Worm (Caenorhabditis elegans) whole organism, L3 larva: ENCODE results near the gene fbxc-12.

Experiments used
- R02D3.7 ChIP-seq: fragments of 150-350 bp; optimal IDR thresholded peaks from 2 replicates; lab custom pipeline; 2014; ENCODE audit warnings: missing biosample characterization, missing genetic modification characterization
- aly-2 ChIP-seq: fragments of 150-350 bp; optimal IDR thresholded peaks from 2 replicates; lab custom pipeline; 2014; ENCODE audit warnings: missing biosample characterization, missing genetic modification characterization
- ama-1 ChIP-seq: fragments of 150-350 bp; optimal IDR thresholded peaks from 2 replicates; lab custom pipeline; 2018
- ceh-16 ChIP-seq: sonication (generic microtip); optimal IDR thresholded peaks from 2 replicates; lab custom pipeline; 2017; ENCODE audit warnings: missing biosample characterization, missing genetic modification characterization
- ceh-28 ChIP-seq: fragments of 150-350 bp; optimal IDR thresholded peaks from 2 replicates; lab custom pipeline; 2014; ENCODE audit warnings: missing biosample characterization, missing genetic modification reagents, missing genetic modification characterization
- ceh-82 ChIP-seq: fragments of 150-350 bp; optimal IDR thresholded peaks from 2 replicates; lab custom pipeline; 2014; ENCODE audit warnings: missing biosample characterization, missing genetic modification characterization
- daf-12 ChIP-seq: fragments of 150-350 bp; optimal IDR thresholded peaks from 2 replicates; lab custom pipeline; 2014; ENCODE audit warnings: missing biosample characterization, missing genetic modification reagents, missing genetic modification characterization
- egl-5 ChIP-seq: fragments of 150-350 bp; optimal IDR thresholded peaks from 2 replicates; lab custom pipeline; 2017; ENCODE audit warnings: missing biosample characterization, missing genetic modification reagents, missing genetic modification characterization, inconsistent platforms
- elt-1 ChIP-seq: fragments of 150-350 bp; optimal IDR thresholded peaks from 2 replicates; lab custom pipeline; 2014; ENCODE audit warnings: missing biosample characterization, missing genetic modification characterization
- elt-2 ChIP-seq: sonication (generic microtip); optimal IDR thresholded peaks from 2 replicates; lab custom pipeline; 2016; ENCODE audit warnings: missing genetic modification reagents, mild to moderate bottlenecking, missing genetic modification characterization, missing compliant biosample characterization
- elt-3 ChIP-seq, 3 experiments: fragments of 150-350 bp in 1 of 3; sonication (generic microtip) in 2 of 3; optimal IDR thresholded peaks; 2 replicates in 2 of 3; 4 replicates in 1 of 3; lab custom pipeline; 2014 to 2017; ENCODE audit warnings: missing biosample characterization in 3 of 3, missing genetic modification characterization in 3 of 3
- eor-1 ChIP-seq, 2 experiments: fragments of 150-350 bp; optimal IDR thresholded peaks; 2 replicates each; lab custom pipeline; 2014 to 2018; ENCODE audit warnings: missing biosample characterization in 2 of 2, missing genetic modification characterization in 2 of 2
- fkh-2 ChIP-seq: fragments of 150-350 bp; optimal IDR thresholded peaks from 2 replicates; lab custom pipeline; 2014; ENCODE audit warnings: missing biosample characterization, missing genetic modification reagents, missing genetic modification characterization
- fos-1 ChIP-seq: fragments of 150-350 bp; optimal IDR thresholded peaks from 2 replicates; lab custom pipeline; 2014; ENCODE audit warnings: missing biosample characterization, missing genetic modification characterization
- hmg-11 ChIP-seq: sonication (generic microtip); optimal IDR thresholded peaks from 2 replicates; lab custom pipeline; 2016; ENCODE audit warnings: missing genetic modification characterization, missing compliant biosample characterization
- jun-1 ChIP-seq: fragments of 150-350 bp; optimal IDR thresholded peaks from 2 replicates; lab custom pipeline; 2014; ENCODE audit warnings: missing biosample characterization, missing genetic modification reagents, missing genetic modification characterization
- lin-15B ChIP-seq: fragments of 150-350 bp; optimal IDR thresholded peaks from 2 replicates; lab custom pipeline; 2014; ENCODE audit warnings: missing biosample characterization, missing genetic modification characterization
- lin-39 ChIP-seq: fragments of 150-350 bp; optimal IDR thresholded peaks from 2 replicates; lab custom pipeline; 2018; ENCODE audit warnings: missing biosample characterization, missing genetic modification reagents, missing genetic modification characterization
- lsy-12 ChIP-seq: sonication (generic microtip); optimal IDR thresholded peaks from 2 replicates; lab custom pipeline; 2016; ENCODE audit warnings: mild to moderate bottlenecking, missing genetic modification characterization, missing compliant biosample characterization
- mdl-1 ChIP-seq: fragments of 150-350 bp; optimal IDR thresholded peaks from 2 replicates; lab custom pipeline; 2014; ENCODE audit warnings: missing biosample characterization, missing genetic modification characterization
- nfya-1 ChIP-seq: sonication (generic microtip); optimal IDR thresholded peaks from 2 replicates; lab custom pipeline; 2017; ENCODE audit warnings: missing genetic modification characterization, mild to moderate bottlenecking, missing compliant biosample characterization, antibody characterized with exemption, moderate library complexity; ENCODE audit not compliant: insufficient read depth
- nhr-12 ChIP-seq: fragments of 150-350 bp; optimal IDR thresholded peaks from 2 replicates; lab custom pipeline; 2014; ENCODE audit warnings: missing biosample characterization, missing genetic modification characterization
- nhr-23 ChIP-seq: fragments of 150-350 bp; optimal IDR thresholded peaks from 2 replicates; lab custom pipeline; 2014; ENCODE audit warnings: missing biosample characterization, missing genetic modification reagents, missing genetic modification characterization
- nhr-237 ChIP-seq: fragments of 150-350 bp; optimal IDR thresholded peaks from 2 replicates; lab custom pipeline; 2014; ENCODE audit warnings: missing biosample characterization, missing genetic modification characterization
- nhr-25 ChIP-seq: sonication (generic microtip); optimal IDR thresholded peaks from 2 replicates; lab custom pipeline; 2017; ENCODE audit warnings: missing biosample characterization, missing genetic modification characterization
- nhr-28 ChIP-seq: fragments of 150-350 bp; optimal IDR thresholded peaks from 2 replicates; lab custom pipeline; 2014; ENCODE audit warnings: missing biosample characterization, missing genetic modification characterization
- nhr-43 ChIP-seq: sonication (generic microtip); optimal IDR thresholded peaks from 2 replicates; lab custom pipeline; 2016; ENCODE audit warnings: mild to moderate bottlenecking, missing genetic modification characterization, missing compliant biosample characterization; ENCODE audit not compliant: poor library complexity, severe bottlenecking
- nhr-76 ChIP-seq: fragments of 150-350 bp; sonication (generic microtip); optimal IDR thresholded peaks from 5 replicates; lab custom pipeline; 2014; ENCODE audit warnings: missing biosample characterization, missing genetic modification characterization
- nhr-77 ChIP-seq: fragments of 150-350 bp; optimal IDR thresholded peaks from 2 replicates; lab custom pipeline; 2014; ENCODE audit warnings: missing biosample characterization, missing genetic modification characterization
- pha-4 ChIP-seq: fragments of 150-350 bp; optimal IDR thresholded peaks from 2 replicates; lab custom pipeline; 2014; ENCODE audit warnings: missing biosample characterization, missing genetic modification reagents, missing genetic modification characterization
- pqm-1 ChIP-seq: fragments of 150-350 bp; optimal IDR thresholded peaks from 2 replicates; lab custom pipeline; 2017; ENCODE audit warnings: missing biosample characterization, missing genetic modification characterization, inconsistent platforms
- sea-2 ChIP-seq: fragments of 150-350 bp; sonication (generic microtip); optimal IDR thresholded peaks from 4 replicates; lab custom pipeline; 2014; ENCODE audit warnings: missing biosample characterization, missing genetic modification reagents, missing genetic modification characterization
- skn-1 ChIP-seq: fragments of 150-350 bp; optimal IDR thresholded peaks from 2 replicates; lab custom pipeline; 2014; ENCODE audit warnings: missing biosample characterization, missing genetic modification characterization
- snpc-4 ChIP-seq: fragments of 150-350 bp; optimal IDR thresholded peaks from 2 replicates; lab custom pipeline; 2014; ENCODE audit warnings: missing biosample characterization, missing genetic modification characterization
- tbx-2 ChIP-seq: sonication (generic microtip); optimal IDR thresholded peaks from 2 replicates; lab custom pipeline; 2016; ENCODE audit warnings: mild to moderate bottlenecking, missing genetic modification characterization, missing compliant biosample characterization
- unc-62 ChIP-seq: fragments of 150-350 bp; sonication (generic microtip); optimal IDR thresholded peaks from 4 replicates; lab custom pipeline; 2014; ENCODE audit warnings: missing biosample characterization, missing genetic modification reagents, missing genetic modification characterization
- zag-1 ChIP-seq: fragments of 150-350 bp; optimal IDR thresholded peaks from 2 replicates; lab custom pipeline; 2014; ENCODE audit warnings: missing biosample characterization, missing genetic modification characterization
- ztf-11 ChIP-seq: fragments of 150-350 bp; optimal IDR thresholded peaks from 2 replicates; lab custom pipeline; 2014; ENCODE audit warnings: missing biosample characterization, missing genetic modification characterization
- ztf-4 ChIP-seq: fragments of 150-350 bp; optimal IDR thresholded peaks from 2 replicates; lab custom pipeline; 2014; ENCODE audit warnings: missing biosample characterization, missing genetic modification characterization

Gene fbxc-12

ce11 chrIV:868723-869122 is 36.3 kb upstream of the fbxc-12 start:
- TF ChIP-seq tbx-2 (tag; lab: Kevin White, UChicago), result no peak
- TF ChIP-seq elt-1 (tag; lab: Kevin White, UChicago), result no peak
- TF ChIP-seq mdl-1 (tag; lab: Kevin White, UChicago), result no peak
- no peak for TF ChIP-seq nhr-76
- TF ChIP-seq nhr-28 (tag; lab: Kevin White, UChicago), result no peak
- no peak for TF ChIP-seq jun-1 (tag; lab: Kevin White, UChicago)
- TF ChIP-seq ztf-4 (tag; lab: Kevin White, UChicago), result no peak
- no peak for TF ChIP-seq sea-2 (GFP tag; lab: Kevin White, UChicago)
- TF ChIP-seq lin-39 (tag; lab: Kevin White, UChicago), result no peak
- no peak for TF ChIP-seq nhr-237 (tag; lab: Kevin White, UChicago)
- TF ChIP-seq nhr-12 (tag; lab: Kevin White, UChicago), result no peak
- no peak for TF ChIP-seq elt-3 (tag; optimal IDR thresholded peaks at IDR 0.05; lab: Kevin White, UChicago)
- TF ChIP-seq ceh-82 (tag; lab: Kevin White, UChicago), result no peak
- no peak for TF ChIP-seq unc-62 (GFP tag; lab: Kevin White, UChicago)
- no peak for TF ChIP-seq R02D3.7 (tag; lab: Kevin White, UChicago)
- TF ChIP-seq eor-1 (tag; optimal IDR thresholded peaks at IDR 0.05; lab: Kevin White, UChicago), result no peak
- no peak for TF ChIP-seq skn-1 (tag; lab: Kevin White, UChicago)
- TF ChIP-seq hmg-11 (tag; lab: Kevin White, UChicago), result no peak
- TF ChIP-seq ama-1, result no peak

- no peak for TF ChIP-seq elt-1 (tag; lab: Kevin White, UChicago)
- no peak for TF ChIP-seq ceh-16
- TF ChIP-seq ama-1, result no peak
- TF ChIP-seq fos-1 (tag; lab: Kevin White, UChicago), result no peak
- no peak for TF ChIP-seq snpc-4 (tag; lab: Kevin White, UChicago)
- TF ChIP-seq nfya-1 (tag; lab: Kevin White, UChicago), result no peak
- no peak for TF ChIP-seq mdl-1 (tag; lab: Kevin White, UChicago)
- no peak for TF ChIP-seq skn-1 (tag; lab: Kevin White, UChicago)
- no peak for TF ChIP-seq pqm-1 (tag; lab: Kevin White, UChicago)
- TF ChIP-seq R02D3.7 (tag; lab: Kevin White, UChicago), result no peak
- no peak for TF ChIP-seq tbx-2 (tag; lab: Kevin White, UChicago)
- TF ChIP-seq eor-1 (tag; optimal IDR thresholded peaks at IDR 0.05; lab: Kevin White, UChicago), result no peak
- TF ChIP-seq lin-39 (tag; lab: Kevin White, UChicago), result no peak
- TF ChIP-seq ztf-11 (tag; lab: Kevin White, UChicago), result no peak
- TF ChIP-seq lsy-12 (tag; lab: Kevin White, UChicago), result no peak
- no peak for TF ChIP-seq zag-1 (tag; lab: Kevin White, UChicago)
- no peak for TF ChIP-seq elt-3 (tag; optimal IDR thresholded peaks at IDR 0.05; lab: Kevin White, UChicago)
- TF ChIP-seq fkh-2 (tag; lab: Kevin White, UChicago), result no peak
- TF ChIP-seq, all 47 proteins: peak for 0
Measured at ce11 chrIV:873174-873788, 31.8 kb upstream of the fbxc-12 start.

- TF ChIP-seq lin-15B (tag; lab: Kevin White, UChicago) (peak; percentile 81), pha-4 (tag; lab: Kevin White, UChicago) (peak; percentile 87), ceh-28 (tag; lab: Kevin White, UChicago) (peak; percentile 20), elt-1 (tag; lab: Kevin White, UChicago) (no peak), nhr-28 (tag; lab: Kevin White, UChicago) (no peak), nhr-23 (peak; percentile 53), sea-2 (GFP tag; lab: Kevin White, UChicago) (no peak), snpc-4 (tag; lab: Kevin White, UChicago) (peak; percentile 69), ztf-11 (tag; lab: Kevin White, UChicago) (no peak), hmg-11 (tag; lab: Kevin White, UChicago) (peak; percentile 46), egl-5 (tag; lab: Kevin White, UChicago) (peak; percentile 42), elt-2 (tag; lab: Kevin White, UChicago) (no peak), nfya-1 (tag; lab: Kevin White, UChicago) (peak; percentile 61), lin-39 (tag; lab: Kevin White, UChicago) (peak; percentile 46)
Measured at ce11 chrIV:874677-875076, 30.4 kb upstream of the fbxc-12 start, which contains the start of gene Y55F3BR.1. TSS of gene Y55F3BR.1 (plus strand) at chrIV:874791.

DNA sequence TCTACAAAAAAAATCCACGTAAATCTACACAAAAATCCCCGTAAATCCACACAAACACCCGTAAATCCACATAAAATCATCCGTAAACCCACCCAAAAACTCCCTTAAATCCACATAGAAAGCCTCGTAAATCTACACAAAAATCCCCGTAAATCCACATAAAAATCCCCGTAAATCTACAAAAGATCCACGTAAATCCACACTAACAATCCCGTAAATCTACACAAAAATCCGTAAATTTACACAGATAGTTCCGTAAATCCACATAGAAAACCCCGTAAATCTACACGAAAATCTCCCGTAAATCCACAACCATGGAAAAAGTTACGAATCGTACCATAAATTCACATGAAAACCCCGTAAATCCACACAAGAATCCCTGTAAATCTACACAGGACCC is 26.4 kb upstream of the fbxc-12 start:
- no peak for TF ChIP-seq nhr-25 (tag; lab: Kevin White, UChicago)
- TF ChIP-seq unc-62 (GFP tag; lab: Kevin White, UChicago), result no peak
- TF ChIP-seq hmg-11 (tag; lab: Kevin White, UChicago), result no peak
- no peak for TF ChIP-seq ztf-11 (tag; lab: Kevin White, UChicago)
- no peak for TF ChIP-seq nhr-43 (tag; lab: Kevin White, UChicago)
- TF ChIP-seq egl-5 (tag; lab: Kevin White, UChicago), result no peak
- no peak for TF ChIP-seq nhr-237 (tag; lab: Kevin White, UChicago)
- TF ChIP-seq sea-2 (GFP tag; lab: Kevin White, UChicago), result no peak
- no peak for TF ChIP-seq ceh-82 (tag; lab: Kevin White, UChicago)
- TF ChIP-seq lsy-12 (tag; lab: Kevin White, UChicago), result no peak
- TF ChIP-seq mdl-1 (tag; lab: Kevin White, UChicago), result no peak
- TF ChIP-seq nhr-76, result no peak
- TF ChIP-seq ztf-4 (tag; lab: Kevin White, UChicago), result no peak
- no peak for TF ChIP-seq aly-2
- TF ChIP-seq nhr-28 (tag; lab: Kevin White, UChicago), result no peak
- TF ChIP-seq pha-4 (tag; lab: Kevin White, UChicago), result no peak
- no peak for TF ChIP-seq daf-12 (tag; lab: Kevin White, UChicago)
- TF ChIP-seq nhr-77 (tag; lab: Kevin White, UChicago), result no peak
